Fruit fly (Drosophila melanogaster): Measurements from ENCODE around the gene CG10300.

Gene CG10300

dm6 chr3R:23733771-23734170, 22.4 kb downstream of the CG10300 start:
- no peak for TF ChIP-seq cyc (GFP tag; optimal IDR thresholded peaks at IDR 0.05)
- no peak for TF ChIP-seq dac (GFP tag; optimal IDR thresholded peaks at IDR 0.05)
- TF ChIP-seq ss (GFP tag; optimal IDR thresholded peaks at IDR 0.05), result no peak
- TF ChIP-seq CG8632 (GFP tag; optimal IDR thresholded peaks at IDR 0.05), result no peak
- no peak for TF ChIP-seq pdm3 (GFP tag; optimal IDR thresholded peaks at IDR 0.05)
- no peak for TF ChIP-seq salr (GFP tag; optimal IDR thresholded peaks at IDR 0.05)
- TF ChIP-seq Met (GFP tag; optimal IDR thresholded peaks at IDR 0.05), result no peak
- TF ChIP-seq fd59A (GFP tag; optimal IDR thresholded peaks at IDR 0.05), result no peak
- TF ChIP-seq CG6163 (GFP tag; IDR thresholded peaks at IDR 0.05), result no peak
- no peak for TF ChIP-seq CG11902 (GFP tag; optimal IDR thresholded peaks at IDR 0.05)
- TF ChIP-seq CG16779 (tag; optimal IDR thresholded peaks at IDR 0.05), result no peak
- TF ChIP-seq Hr4 (GFP tag; optimal IDR thresholded peaks at IDR 0.05), result no peak
- no peak for TF ChIP-seq svp (GFP tag)
- TF ChIP-seq CG4318 (GFP tag; optimal IDR thresholded peaks at IDR 0.05), result no peak
- TF ChIP-seq CG8119 (GFP tag; IDR thresholded peaks at IDR 0.05), result no peak
- no peak for TF ChIP-seq net (GFP tag; optimal IDR thresholded peaks at IDR 0.05)
- TF ChIP-seq eg (GFP tag; IDR thresholded peaks at IDR 0.05), result no peak
- no peak for TF ChIP-seq CG34406 (GFP tag; optimal IDR thresholded peaks at IDR 0.05)

dm6 chr3R:23734573-23735404, 23.5 kb downstream of the CG10300 start:
- TF ChIP-seq Ets21C (GFP tag; optimal IDR thresholded peaks at IDR 0.05), result no peak
- peak; percentile 26 for TF ChIP-seq OdsH (GFP tag; optimal IDR thresholded peaks at IDR 0.05)
- TF ChIP-seq Sox14 (GFP tag; optimal IDR thresholded peaks at IDR 0.05), result no peak
- no peak for TF ChIP-seq CG1621 (tag; optimal IDR thresholded peaks at IDR 0.05)
- peak; percentile 61 for TF ChIP-seq Eip78C (GFP tag)
- TF ChIP-seq CG11902 (GFP tag; optimal IDR thresholded peaks at IDR 0.05), result no peak
- TF ChIP-seq CG6854 (GFP tag; optimal IDR thresholded peaks at IDR 0.05), result no peak
- no peak for TF ChIP-seq esn (GFP tag; optimal IDR thresholded peaks at IDR 0.05)
- no peak for TF ChIP-seq Eip93F (GFP tag; optimal IDR thresholded peaks at IDR 0.05)
- peak; percentile 38 for TF ChIP-seq net (GFP tag; optimal IDR thresholded peaks at IDR 0.05)
- TF ChIP-seq CG3919 (GFP tag; optimal IDR thresholded peaks at IDR 0.05), result no peak
- TF ChIP-seq svp (GFP tag), result no peak
- peak; percentile 26 for TF ChIP-seq spab (GFP tag; optimal IDR thresholded peaks at IDR 0.05)
- peak; percentile 52 for TF ChIP-seq CG16779 (tag; optimal IDR thresholded peaks at IDR 0.05)
- TF ChIP-seq CG3032 (tag; optimal IDR thresholded peaks at IDR 0.05), result no peak
- peak; percentile 32 for TF ChIP-seq dsx (GFP tag; optimal IDR thresholded peaks at IDR 0.05; ENCODE audit: poor library complexity, severe bottlenecking)
- no peak for TF ChIP-seq fkh (GFP tag; optimal IDR thresholded peaks at IDR 0.05)
- TF ChIP-seq CG9139 (GFP tag; optimal IDR thresholded peaks at IDR 0.05), result peak; percentile 28
- no peak for TF ChIP-seq Smox (GFP tag; optimal IDR thresholded peaks at IDR 0.05)
- no peak for TF ChIP-seq CG11294 (GFP tag; IDR thresholded peaks at IDR 0.05)
- no peak for TF ChIP-seq CG11762 (GFP tag; optimal IDR thresholded peaks at IDR 0.05; ENCODE audit: insufficient read depth)
- peak; percentile 40 for TF ChIP-seq achi (GFP tag; optimal IDR thresholded peaks at IDR 0.05)
- TF ChIP-seq CG8632 (GFP tag; optimal IDR thresholded peaks at IDR 0.05), result peak; percentile 19
- TF ChIP-seq CG6276 (GFP tag; optimal IDR thresholded peaks at IDR 0.05), result peak; percentile 71
- peak; percentile 35 for TF ChIP-seq CG34406 (GFP tag; optimal IDR thresholded peaks at IDR 0.05)
- TF ChIP-seq CG6792 (GFP tag; optimal IDR thresholded peaks at IDR 0.05), result peak; percentile 40
- TF ChIP-seq Hr4 (GFP tag; optimal IDR thresholded peaks at IDR 0.05), result peak; percentile 69
- TF ChIP-seq Hr39 (GFP tag; optimal IDR thresholded peaks at IDR 0.05), result no peak
- TF ChIP-seq CG8319 (GFP tag; optimal IDR thresholded peaks at IDR 0.05), result no peak
- no peak for TF ChIP-seq Gug (GFP tag; IDR thresholded peaks at IDR 0.05)
- peak; percentile 37 for TF ChIP-seq Eip75B (GFP tag; optimal IDR thresholded peaks at IDR 0.05)
- TF ChIP-seq Hr38 (GFP tag; optimal IDR thresholded peaks at IDR 0.05), result no peak
- no peak for TF ChIP-seq Met (GFP tag; optimal IDR thresholded peaks at IDR 0.05)
- peak; percentile 76 for TF ChIP-seq CG32006 (GFP tag; optimal IDR thresholded peaks at IDR 0.05)
- TF ChIP-seq Blimp-1 (GFP tag; optimal IDR thresholded peaks at IDR 0.05), result no peak
- TF ChIP-seq Sox15 (GFP tag; optimal IDR thresholded peaks at IDR 0.05), result no peak
- TF ChIP-seq Sox102F (GFP tag; optimal IDR thresholded peaks at IDR 0.05), result no peak
- TF ChIP-seq lz (GFP tag; optimal IDR thresholded peaks at IDR 0.05), result no peak
- TF ChIP-seq cyc (GFP tag; optimal IDR thresholded peaks at IDR 0.05), result no peak
